Worm (Caenorhabditis elegans) whole organism, late embryonic: ENCODE data around the gene C11E4.8.

ENCODE experiments used
- ahr-1 ChIP-seq: sonication (generic microtip); optimal IDR thresholded peaks from 2 replicates; lab custom pipeline; 2016; ENCODE audit warnings: missing genetic modification characterization, missing compliant biosample characterization
- ceh-14 ChIP-seq: sonication (generic microtip); optimal IDR thresholded peaks from 2 replicates; lab custom pipeline; 2016; ENCODE audit warnings: missing genotype, missing genetic modification characterization, missing compliant biosample characterization
- ets-4 ChIP-seq: sonication (generic microtip); optimal IDR thresholded peaks from 2 replicates; lab custom pipeline; 2016; ENCODE audit warnings: missing genetic modification characterization, missing compliant biosample characterization
- hlh-30 ChIP-seq: sonication (generic microtip); optimal IDR thresholded peaks from 2 replicates; lab custom pipeline; 2017; ENCODE audit warnings: antibody characterized with exemption, missing genetic modification characterization, missing compliant biosample characterization; ENCODE audit not compliant: insufficient read depth
- lin-11 ChIP-seq: fragments of 200-800 bp; sonication (Bioruptor generic); optimal IDR thresholded peaks from 2 replicates; lab custom pipeline; 2018; ENCODE audit warnings: mild to moderate bottlenecking, missing genetic modification characterization, missing compliant biosample characterization
- pag-3 ChIP-seq: sonication (generic microtip); optimal IDR thresholded peaks from 2 replicates; lab custom pipeline; 2016; ENCODE audit warnings: missing compliant biosample characterization, missing genetic modification characterization, borderline replicate concordance
- pha-4 ChIP-seq: fragments of 150-350 bp; optimal IDR thresholded peaks from 2 replicates; lab custom pipeline; 2018; ENCODE audit warnings: missing biosample characterization, missing genetic modification reagents, missing genetic modification characterization
- pros-1 ChIP-seq: fragments of 150-350 bp; optimal IDR thresholded peaks from 2 replicates; lab custom pipeline; 2014; ENCODE audit warnings: missing biosample characterization, missing genetic modification reagents, missing genetic modification characterization

DNA sequence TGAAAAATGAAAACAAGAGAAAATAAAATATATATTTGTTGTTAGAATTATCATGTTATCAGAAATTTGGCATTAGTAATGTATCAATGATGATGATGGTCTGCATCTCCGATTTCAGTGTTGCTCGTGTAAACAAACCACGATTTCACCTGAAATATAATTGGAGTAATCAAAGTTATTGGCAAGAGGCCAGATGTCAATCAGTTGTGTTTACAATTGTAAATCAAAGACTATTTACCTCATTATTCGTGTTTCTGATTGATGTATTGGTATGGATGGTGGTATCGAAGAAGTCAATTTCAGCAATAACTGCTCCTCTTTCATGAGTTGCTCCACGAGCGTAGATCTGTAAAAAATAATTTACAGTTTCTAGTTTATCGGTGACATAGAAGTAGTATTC is 55.8 kb downstream of the C11E4.8 start:
- no peak for TF ChIP-seq ets-4 (tag; lab: Kevin White, UChicago)
- TF ChIP-seq ceh-14 = no peak
- TF ChIP-seq hlh-30 = no peak
- TF ChIP-seq pros-1 (tag; lab: Kevin White, UChicago) = no peak
- no peak for TF ChIP-seq ahr-1
- TF ChIP-seq lin-11 = no peak
- no peak for TF ChIP-seq pha-4 (tag; lab: Kevin White, UChicago)
- TF ChIP-seq pag-3 = no peak
